Fruit fly (Drosophila melanogaster) whole organism, prepupa: ENCODE data around the gene CG7988.
A peak's percentile ranks its signal among the peaks of the same experiment; 100 is the strongest.

Source experiments
- Blimp-1 ChIP-seq: fragments of 200-800 bp; sonication (Bioruptor generic); optimal IDR thresholded peaks from 3 replicates; lab custom pipeline; 2017; ENCODE audit warnings: missing biosample characterization, missing genetic modification characterization, mild to moderate bottlenecking, moderate library complexity, missing genetic modification reagents
- CG10631 ChIP-seq: fragments of 200-800 bp; sonication (Bioruptor generic); optimal IDR thresholded peaks from 2 replicates; lab custom pipeline; 2016; ENCODE audit warnings: missing biosample characterization, missing genetic modification characterization
- CG11294 ChIP-seq: fragments of 200-800 bp; sonication (Bioruptor generic); IDR thresholded peaks from 2 replicates; pipeline ENCODE4 v1.3.6; 2022; ENCODE audit warnings: missing biosample characterization, missing genetic modification characterization
- CG11762 ChIP-seq: fragments of 200-800 bp; sonication (Bioruptor generic); optimal IDR thresholded peaks from 3 replicates; lab custom pipeline; 2016; ENCODE audit warnings: missing biosample characterization, missing genetic modification characterization; ENCODE audit not compliant: insufficient read depth
- CG15336 ChIP-seq: fragments of 200-800 bp; sonication (Bioruptor generic); IDR thresholded peaks from 2 replicates; pipeline ENCODE4 v1.3.6; 2022; ENCODE audit warnings: missing biosample characterization, missing genetic modification characterization
- CG1621 ChIP-seq: fragments of 200-800 bp; sonication (Bioruptor generic); optimal IDR thresholded peaks from 3 replicates; lab custom pipeline; 2018; ENCODE audit warnings: missing biosample characterization, mild to moderate bottlenecking, missing genetic modification characterization
- CG16779 ChIP-seq: fragments of 200-800 bp; sonication (Bioruptor generic); optimal IDR thresholded peaks from 3 replicates; lab custom pipeline; 2017; ENCODE audit warnings: missing biosample characterization, mild to moderate bottlenecking, missing genetic modification characterization
- CG3032 ChIP-seq: fragments of 200-800 bp; optimal IDR thresholded peaks from 2 replicates; lab custom pipeline; 2019; ENCODE audit warnings: missing biosample characterization, mild to moderate bottlenecking, missing genetic modification characterization, moderate library complexity
- CG31627 ChIP-seq: fragments of 200-800 bp; sonication (Bioruptor generic); optimal IDR thresholded peaks from 3 replicates; lab custom pipeline; 2016; ENCODE audit warnings: missing biosample characterization, missing genetic modification characterization
- CG3919 ChIP-seq: fragments of 200-800 bp; sonication (Bioruptor generic); optimal IDR thresholded peaks from 3 replicates; lab custom pipeline; 2016; ENCODE audit warnings: missing biosample characterization, missing genetic modification characterization
- CG6163 ChIP-seq: fragments of 200-800 bp; sonication (Bioruptor generic); IDR thresholded peaks from 3 replicates; pipeline ENCODE4 v1.3.6; 2022; ENCODE audit warnings: missing biosample characterization, missing genetic modification characterization
- CG6792 ChIP-seq: fragments of 200-800 bp; sonication (Bioruptor generic); optimal IDR thresholded peaks from 3 replicates; lab custom pipeline; 2016; ENCODE audit warnings: missing biosample characterization, missing genetic modification characterization
- CG6854 ChIP-seq: fragments of 200-800 bp; sonication (Bioruptor generic); optimal IDR thresholded peaks from 2 replicates; lab custom pipeline; 2017; ENCODE audit warnings: missing biosample characterization, mild to moderate bottlenecking, missing genetic modification characterization
- CG7368 ChIP-seq: fragments of 200-800 bp; sonication (Bioruptor generic); optimal IDR thresholded peaks from 3 replicates; lab custom pipeline; 2016; ENCODE audit warnings: missing biosample characterization, missing genetic modification characterization
- CG8119 ChIP-seq: fragments of 200-800 bp; sonication (Bioruptor generic); IDR thresholded peaks from 3 replicates; pipeline ENCODE4 v1.3.6; 2022; ENCODE audit warnings: missing biosample characterization, missing genetic modification characterization
- CG8319 ChIP-seq: fragments of 200-800 bp; sonication (Bioruptor generic); optimal IDR thresholded peaks from 3 replicates; lab custom pipeline; 2016; ENCODE audit warnings: missing biosample characterization, missing genetic modification characterization
- CG9139 ChIP-seq: fragments of 200-800 bp; sonication (Bioruptor generic); optimal IDR thresholded peaks from 3 replicates; lab custom pipeline; 2017; ENCODE audit warnings: missing biosample characterization, mild to moderate bottlenecking, missing genetic modification characterization
- Eip75B ChIP-seq: fragments of 200-800 bp; sonication (Bioruptor generic); optimal IDR thresholded peaks from 3 replicates; lab custom pipeline; 2016; ENCODE audit warnings: missing biosample characterization, missing genetic modification characterization
- Eip78C ChIP-seq: fragments of 200-800 bp; sonication (Bioruptor generic); peaks from one replicate; lab custom pipeline; 2016; ENCODE audit warnings: missing biosample characterization, missing genetic modification characterization
- Eip93F ChIP-seq: fragments of 200-800 bp; sonication (Bioruptor generic); optimal IDR thresholded peaks from 2 replicates; lab custom pipeline; 2016; ENCODE audit warnings: missing biosample characterization, mild to moderate bottlenecking, missing genetic modification characterization
- Gug ChIP-seq: fragments of 200-800 bp; sonication (Bioruptor generic); IDR thresholded peaks from 2 replicates; pipeline ENCODE4 v1.3.6; 2022; ENCODE audit warnings: missing biosample characterization, missing genetic modification characterization
- Hr4 ChIP-seq: fragments of 200-800 bp; sonication (Bioruptor generic); optimal IDR thresholded peaks from 3 replicates; lab custom pipeline; 2016; ENCODE audit warnings: missing biosample characterization, missing genetic modification characterization
- Met ChIP-seq: fragments of 200-800 bp; sonication (Bioruptor generic); optimal IDR thresholded peaks from 3 replicates; lab custom pipeline; 2016; ENCODE audit warnings: missing biosample characterization, missing genetic modification characterization
- OdsH ChIP-seq: fragments of 200-800 bp; sonication (Bioruptor generic); optimal IDR thresholded peaks from 3 replicates; lab custom pipeline; 2016; ENCODE audit warnings: missing biosample characterization, missing genetic modification characterization
- Smox ChIP-seq: fragments of 200-800 bp; sonication (Bioruptor generic); optimal IDR thresholded peaks from 3 replicates; lab custom pipeline; 2016; ENCODE audit warnings: missing biosample characterization, missing genetic modification characterization
- Sox15 ChIP-seq: fragments of 200-800 bp; sonication (Bioruptor generic); optimal IDR thresholded peaks from 3 replicates; lab custom pipeline; 2016; ENCODE audit warnings: missing biosample characterization, missing genetic modification characterization
- achi ChIP-seq: fragments of 200-800 bp; sonication (Bioruptor generic); optimal IDR thresholded peaks from 3 replicates; lab custom pipeline; 2016; ENCODE audit warnings: missing biosample characterization, missing genetic modification characterization
- acj6 ChIP-seq: fragments of 200-800 bp; sonication (Bioruptor generic); optimal IDR thresholded peaks from 3 replicates; lab custom pipeline; 2016; ENCODE audit warnings: missing biosample characterization, missing genetic modification characterization
- cyc ChIP-seq: fragments of 200-800 bp; sonication (Bioruptor generic); optimal IDR thresholded peaks from 3 replicates; lab custom pipeline; 2016; ENCODE audit warnings: missing biosample characterization, missing genetic modification characterization
- eg ChIP-seq: fragments of 200-800 bp; sonication (Bioruptor generic); IDR thresholded peaks from 3 replicates; pipeline ENCODE4 v1.3.6; 2022; ENCODE audit warnings: missing biosample characterization, missing genetic modification characterization
- esn ChIP-seq: fragments of 200-800 bp; sonication (Bioruptor generic); optimal IDR thresholded peaks from 2 replicates; lab custom pipeline; 2016; ENCODE audit warnings: missing biosample characterization, mild to moderate bottlenecking, missing genetic modification characterization, moderate library complexity
- fd59A ChIP-seq: fragments of 200-800 bp; sonication (Bioruptor generic); optimal IDR thresholded peaks from 2 replicates; lab custom pipeline; 2017; ENCODE audit warnings: missing biosample characterization, mild to moderate bottlenecking, missing genetic modification characterization, missing genetic modification reagents
- lz ChIP-seq: fragments of 200-800 bp; sonication (Bioruptor generic); optimal IDR thresholded peaks from 3 replicates; lab custom pipeline; 2016; ENCODE audit warnings: missing biosample characterization, missing genetic modification characterization
- salr ChIP-seq, 2 experiments: fragments of 200-800 bp; sonication (Bioruptor generic); optimal IDR thresholded peaks; 3 replicates each; lab custom pipeline; 2016 to 2018; ENCODE audit warnings: missing biosample characterization in 2 of 2, missing genetic modification characterization in 2 of 2, mild to moderate bottlenecking in 1 of 2
- spab ChIP-seq: fragments of 200-800 bp; sonication (Bioruptor generic); optimal IDR thresholded peaks from 2 replicates; lab custom pipeline; 2017; ENCODE audit warnings: missing biosample characterization, mild to moderate bottlenecking, missing genetic modification characterization, missing genetic modification reagents
- ss ChIP-seq, 2 experiments: fragments of 200-800 bp; sonication (Bioruptor generic); optimal IDR thresholded peaks; 2 replicates in 1 of 2; 3 replicates in 1 of 2; lab custom pipeline; 2017 to 2018; ENCODE audit warnings: mild to moderate bottlenecking in 2 of 2, missing biosample characterization in 2 of 2, missing genetic modification characterization in 2 of 2, moderate library complexity in 1 of 2
- svp ChIP-seq: fragments of 200-800 bp; sonication (Bioruptor generic); peaks from one replicate; lab custom pipeline; 2016; ENCODE audit warnings: missing biosample characterization, missing genetic modification characterization
- topi ChIP-seq: fragments of 200-800 bp; sonication (Bioruptor generic); optimal IDR thresholded peaks from 3 replicates; lab custom pipeline; 2016; ENCODE audit warnings: missing biosample characterization, missing genetic modification characterization
- vri ChIP-seq: fragments of 200-800 bp; sonication (Bioruptor generic); optimal IDR thresholded peaks from 3 replicates; lab custom pipeline; 2016; ENCODE audit warnings: missing biosample characterization, mild to moderate bottlenecking, missing genetic modification characterization

CG7988 gene

DNA sequence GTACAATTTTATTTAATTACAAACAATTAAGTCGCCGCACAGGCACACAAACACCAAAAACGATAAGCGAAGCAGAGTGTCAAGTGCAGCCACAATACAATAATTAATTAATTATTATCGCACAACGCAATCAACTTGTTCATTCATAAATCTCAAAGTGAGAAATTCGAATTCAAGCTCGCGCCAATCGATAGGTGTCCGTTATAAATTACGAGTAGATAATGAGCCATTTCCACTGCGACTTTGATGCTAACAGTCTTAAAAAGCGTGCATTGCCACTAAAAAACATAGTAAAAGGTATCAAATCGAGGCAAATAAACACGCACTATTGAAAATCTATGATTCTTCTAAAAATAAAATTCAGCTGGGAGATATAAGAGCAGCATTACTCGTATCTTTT lies 9.9 kb downstream of the CG7988 start:
- TF ChIP-seq svp (GFP tag; lab: Kevin White, UChicago), result peak; percentile 72
- TF ChIP-seq CG9139 (GFP tag; lab: Kevin White, UChicago), result no peak
- TF ChIP-seq, all 60 proteins: peak for 1

DNA sequence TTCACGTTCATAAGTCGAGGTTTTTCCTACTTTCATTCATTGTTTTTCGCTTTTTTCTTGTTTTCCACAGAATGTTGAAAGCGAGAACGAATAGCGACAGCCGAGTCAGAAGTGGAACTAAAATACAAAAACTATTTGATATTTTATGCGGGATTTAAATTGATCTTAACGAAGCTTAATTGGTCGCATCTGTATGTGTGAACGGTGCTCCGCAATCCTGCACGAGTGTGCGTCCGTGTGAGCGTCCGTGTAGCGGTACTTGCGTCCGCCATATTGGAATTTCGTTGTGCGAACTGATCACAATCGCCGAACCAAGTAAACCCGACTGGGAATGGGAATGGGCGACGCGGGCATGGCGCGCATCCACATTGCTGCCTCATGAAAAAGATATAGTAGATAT lies 11.9 kb downstream of the CG7988 start:
- TF ChIP-seq CG3919 (GFP tag; lab: Kevin White, UChicago) (no peak), CG31627 (GFP tag; lab: Kevin White, UChicago) (no peak), CG7368 (GFP tag; lab: Kevin White, UChicago) (no peak), CG6163 (GFP tag; lab: Robert Waterston, UW) (no peak), svp (GFP tag; lab: Kevin White, UChicago) (no peak), spab (no peak), CG8319 (GFP tag; lab: Kevin White, UChicago) (no peak)
- TF ChIP-seq, all 60 proteins: peak for 0

dm6 chr3R:18234699-18235257 lies 14.5 kb downstream of the CG7988 start:
- TF ChIP-seq spab, result no peak
- no peak for TF ChIP-seq vri (GFP tag; lab: Kevin White, UChicago)
- TF ChIP-seq CG11294 (GFP tag; lab: Robert Waterston, UW), result no peak
- TF ChIP-seq CG15336 (GFP tag; lab: Robert Waterston, UW), result no peak

- no peak for TF ChIP-seq fd59A (GFP tag; lab: Kevin White, UChicago)
- 0 out of 3 replicates have a peak, but pooled peaks have one; percentile 7 for TF ChIP-seq CG6163 (GFP tag; lab: Robert Waterston, UW)
Measured at dm6 chr3R:18235879-18236278, 15.6 kb downstream of the CG7988 start, which contains the start of gene repo. repo (plus strand) TSS chr3R:18236192.

DNA sequence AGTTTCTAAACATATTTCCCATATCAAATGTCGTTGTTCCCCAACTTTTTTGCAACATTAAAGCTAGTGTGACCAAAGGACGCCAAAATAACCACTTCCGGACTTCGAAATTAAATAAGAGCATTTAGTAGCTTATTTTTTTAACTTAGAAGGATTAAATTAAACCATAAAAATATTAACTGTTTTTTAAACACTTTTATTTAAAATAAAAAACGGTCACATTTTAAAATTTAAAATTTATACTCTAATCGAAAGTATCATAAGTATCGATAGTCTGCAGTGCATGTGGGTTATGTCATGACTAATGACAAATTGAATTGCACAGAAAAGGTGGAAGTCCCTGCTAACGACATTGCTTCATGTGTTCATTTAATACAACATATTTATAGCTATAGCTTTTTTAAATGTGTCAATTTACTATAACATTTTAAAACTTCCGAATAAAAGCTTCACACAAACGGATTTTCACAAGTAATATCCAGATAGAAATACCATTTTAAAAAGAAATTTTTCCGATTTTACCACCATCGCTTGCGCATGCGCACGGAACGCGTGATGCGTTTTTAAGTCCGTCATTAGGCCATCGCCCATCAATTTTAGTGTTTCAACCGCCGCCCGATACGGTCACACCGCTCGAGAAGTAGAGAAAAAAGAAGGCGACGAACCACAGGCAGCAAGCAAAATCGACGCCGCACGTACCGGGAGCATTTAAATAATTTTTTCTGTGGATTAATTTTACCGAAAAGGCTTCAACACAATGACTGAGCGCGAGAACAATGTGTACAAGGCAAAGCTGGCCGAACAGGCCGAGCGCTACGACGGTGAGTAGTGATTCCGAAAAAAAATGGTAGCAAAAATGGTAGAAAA lies 22.0 kb downstream of the CG7988 start, which contains the start of the genes CG7156 and 14-3-3epsilon:
CG7156 (minus strand) TSS at position 71 of the 867 bp plus-strand sequence.
14-3-3epsilon (plus strand) TSS at position 443 of the 867 bp plus-strand sequence.
- no peak for TF ChIP-seq Hr4 (GFP tag; lab: Kevin White, UChicago)
- peak; percentile 65 for TF ChIP-seq CG6854 (GFP tag; lab: Kevin White, UChicago)
- TF ChIP-seq Eip75B (GFP tag; lab: Kevin White, UChicago), result peak; percentile 23
- no peak for TF ChIP-seq CG3032 (tag; lab: Kevin White, UChicago)
- no peak for TF ChIP-seq Eip93F (GFP tag; lab: Kevin White, UChicago)
- no peak for TF ChIP-seq CG11762 (GFP tag; lab: Kevin White, UChicago)
- TF ChIP-seq Eip78C (GFP tag; lab: Kevin White, UChicago), result peak; percentile 77
- peak; percentile 17 for TF ChIP-seq CG6792 (GFP tag; lab: Kevin White, UChicago)
- TF ChIP-seq CG8119 (GFP tag; lab: Robert Waterston, UW), result peak; percentile 19; the same call in 1 of the 3 replicates
- TF ChIP-seq eg (GFP tag; lab: Robert Waterston, UW), result 0 out of 3 replicates have a peak, but pooled peaks have one; percentile 49
- no peak for TF ChIP-seq fd59A (GFP tag; lab: Kevin White, UChicago)
- peak; percentile 3 for TF ChIP-seq cyc
- no peak for TF ChIP-seq Gug (GFP tag; lab: Robert Waterston, UW)
- TF ChIP-seq Sox15 (GFP tag; lab: Kevin White, UChicago), result no peak
- TF ChIP-seq CG9139 (GFP tag; lab: Kevin White, UChicago), result peak; percentile 56
- peak; percentile 64 for TF ChIP-seq esn (GFP tag; lab: Kevin White, UChicago)
- peak; percentile 20 for TF ChIP-seq topi (GFP tag; lab: Kevin White, UChicago)
- peak; percentile 5 for TF ChIP-seq CG10631 (GFP tag; lab: Kevin White, UChicago)
- peak; percentile 28 for TF ChIP-seq Smox (GFP tag; lab: Kevin White, UChicago)
- TF ChIP-seq achi (GFP tag; lab: Kevin White, UChicago), result peak; percentile 48
- peak; percentile 42 to 52 for TF ChIP-seq ss (GFP tag; optimal IDR thresholded peaks at IDR 0.05; lab: Kevin White, UChicago)
- TF ChIP-seq CG11294 (GFP tag; lab: Robert Waterston, UW), result no peak
- TF ChIP-seq svp (GFP tag; lab: Kevin White, UChicago), result peak; percentile 48
- 0 out of 3 replicates have a peak, but pooled peaks have one; percentile 31 for TF ChIP-seq CG6163 (GFP tag; lab: Robert Waterston, UW)
- peak; percentile 25 for TF ChIP-seq CG16779 (tag; lab: Kevin White, UChicago)
- TF ChIP-seq acj6 (GFP tag; lab: Kevin White, UChicago), result peak; percentile 6
- no peak for TF ChIP-seq Met (GFP tag; lab: Kevin White, UChicago)
- peak; percentile 30 for TF ChIP-seq lz (GFP tag; lab: Kevin White, UChicago)
- peak; percentile 32 for TF ChIP-seq CG3919 (GFP tag; lab: Kevin White, UChicago)
- TF ChIP-seq salr (GFP tag; optimal IDR thresholded peaks at IDR 0.05; lab: Kevin White, UChicago), result no peak
- TF ChIP-seq CG15336 (GFP tag; lab: Robert Waterston, UW), result peak; percentile 16; the same call in 1 of the 2 replicates
- no peak for TF ChIP-seq OdsH
- no peak for TF ChIP-seq CG1621 (tag; lab: Kevin White, UChicago)
- peak; percentile 10 for TF ChIP-seq Blimp-1 (GFP tag; lab: Kevin White, UChicago)
